Worm (Caenorhabditis elegans): ENCODE results near the gene ZC250.4.

- TF ChIP-seq pha-4 (tag; optimal IDR thresholded peaks at IDR 0.05) (no peak), fkh-6 (tag; optimal IDR thresholded peaks at IDR 0.05) (no peak), elt-4 (tag; optimal IDR thresholded peaks at IDR 0.05) (no peak), ceh-22 (tag; optimal IDR thresholded peaks at IDR 0.05) (no peak)
Observed at ce11 chrV:5782687-5783086, 30.2 kb downstream of the ZC250.4 start, which contains the start of gene fbxa-183.
